Fruit fly (Drosophila melanogaster): ENCODE results near the gene CG42486.

DNA sequence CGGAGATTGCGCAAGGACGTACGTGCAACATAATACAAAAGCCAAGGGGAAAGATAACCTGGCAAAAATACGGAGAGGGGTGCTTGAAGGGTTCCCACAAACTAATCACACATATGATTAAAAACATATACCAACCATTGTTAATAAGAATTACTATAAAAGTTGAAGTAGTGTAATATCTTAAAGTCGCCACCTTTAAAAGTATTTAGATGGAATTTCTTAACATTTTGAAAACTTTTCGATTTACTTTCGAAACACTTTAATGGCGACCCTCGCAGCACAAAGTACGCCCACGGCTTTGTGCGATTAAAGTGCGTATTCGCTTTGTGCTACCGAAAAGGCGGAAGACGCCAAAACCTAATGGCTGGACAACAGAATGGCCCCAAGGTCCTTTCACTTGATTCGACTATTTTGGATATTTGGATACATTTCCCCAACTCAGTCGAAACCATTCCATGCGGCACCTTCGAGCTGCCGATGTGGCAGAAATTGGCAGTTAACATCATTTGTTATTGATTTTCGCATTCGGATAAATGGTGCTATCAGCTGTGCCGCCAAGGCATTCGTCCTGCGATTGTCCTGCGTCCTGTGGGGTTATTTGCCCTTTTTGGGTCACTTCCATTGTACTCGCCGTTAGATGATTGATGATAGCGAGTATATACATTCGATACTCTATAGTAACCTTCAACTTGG, 19.3 kb upstream of the CG42486 start:
- TF ChIP-seq fru (GFP tag; optimal IDR thresholded peaks at IDR 0.05) (no peak), dmrt93B (GFP tag; optimal IDR thresholded peaks at IDR 0.05) (no peak)
